Fruit fly (Drosophila melanogaster) whole organism, embryonic: Measurements from ENCODE around the gene Jhbp1.

Experiments
- Asciz ChIP-seq: fragments of 200-800 bp; sonication (Bioruptor generic); optimal IDR thresholded peaks from 2 replicates; lab custom pipeline; 2017; ENCODE audit warnings: missing biosample characterization, mild to moderate bottlenecking, missing genetic modification characterization, missing genetic modification reagents
- B-H1 ChIP-seq: fragments of 200-800 bp; sonication (Bioruptor generic); IDR thresholded peaks from 3 replicates; pipeline ENCODE4 v1.3.6; 2022; ENCODE audit warnings: missing biosample characterization, missing genetic modification characterization
- Bgb ChIP-seq: fragments of 200-800 bp; sonication (Bioruptor generic); IDR thresholded peaks from 2 replicates; pipeline ENCODE4 v1.3.6; 2022; ENCODE audit warnings: missing biosample characterization, missing genetic modification characterization; ENCODE audit not compliant: partially characterized antibody
- CG11093 ChIP-seq: fragments of 200-800 bp; sonication (Bioruptor generic); IDR thresholded peaks from 3 replicates; pipeline ENCODE4 v1.3.6; 2022; ENCODE audit warnings: missing biosample characterization, missing genetic modification characterization
- CG13894 ChIP-seq: fragments of 200-800 bp; sonication (Bioruptor generic); optimal IDR thresholded peaks from 3 replicates; lab custom pipeline; 2018; ENCODE audit warnings: missing biosample characterization, mild to moderate bottlenecking, missing genetic modification characterization, moderate library complexity
- CG15514 ChIP-seq: fragments of 200-800 bp; sonication (Bioruptor generic); optimal IDR thresholded peaks from 3 replicates; lab custom pipeline; 2017; ENCODE audit warnings: missing biosample characterization, missing genetic modification characterization, mild to moderate bottlenecking, moderate library complexity, missing genetic modification reagents
- CG1602 ChIP-seq: fragments of 200-800 bp; sonication (Bioruptor generic); optimal IDR thresholded peaks from 3 replicates; lab custom pipeline; 2016; ENCODE audit warnings: missing biosample characterization, missing genetic modification characterization
- CG16779 ChIP-seq: fragments of 200-800 bp; sonication (Bioruptor generic); IDR thresholded peaks from 2 replicates; pipeline ENCODE4 v1.3.6; 2022; ENCODE audit warnings: missing biosample characterization, missing genetic modification characterization
- CG2678 ChIP-seq: fragments of 200-800 bp; sonication (Bioruptor generic); optimal IDR thresholded peaks from 3 replicates; lab custom pipeline; 2019; ENCODE audit warnings: missing biosample characterization, mild to moderate bottlenecking, missing genetic modification characterization, moderate library complexity
- CG3163 ChIP-seq: fragments of 200-800 bp; sonication (Bioruptor generic); optimal IDR thresholded peaks from 3 replicates; lab custom pipeline; 2016; ENCODE audit warnings: missing biosample characterization, missing genetic modification characterization
- CG32532 ChIP-seq: fragments of 200-800 bp; sonication (Bioruptor generic); IDR thresholded peaks from 2 replicates; pipeline ENCODE4 v1.3.6; 2022; ENCODE audit warnings: missing biosample characterization, missing genetic modification characterization
- CG33557 ChIP-seq: fragments of 200-800 bp; sonication (Bioruptor generic); optimal IDR thresholded peaks from 2 replicates; lab custom pipeline; 2019; ENCODE audit warnings: missing biosample characterization, mild to moderate bottlenecking, missing genetic modification characterization, moderate library complexity
- CG3995 ChIP-seq: fragments of 200-800 bp; sonication (Bioruptor generic); optimal IDR thresholded peaks from 3 replicates; lab custom pipeline; 2016; ENCODE audit warnings: missing biosample characterization, missing genetic modification characterization
- CG4854 ChIP-seq: fragments of 200-800 bp; sonication (Bioruptor generic); optimal IDR thresholded peaks from 2 replicates; lab custom pipeline; 2016; ENCODE audit warnings: missing biosample characterization, missing genetic modification characterization, inconsistent platforms
- CG6683 ChIP-seq: fragments of 200-800 bp; sonication (Bioruptor generic); optimal IDR thresholded peaks from 2 replicates; lab custom pipeline; 2017; ENCODE audit warnings: missing biosample characterization, mild to moderate bottlenecking, missing genetic modification characterization, missing genetic modification reagents
- CG6791 ChIP-seq: fragments of 200-800 bp; sonication (Bioruptor generic); IDR thresholded peaks from 3 replicates; pipeline ENCODE4 v1.3.6; 2022; ENCODE audit warnings: missing biosample characterization, missing genetic modification characterization; ENCODE audit not compliant: partially characterized antibody
- CG8924 ChIP-seq: fragments of 200-800 bp; optimal IDR thresholded peaks from 3 replicates; lab custom pipeline; 2019; ENCODE audit warnings: missing biosample characterization, mild to moderate bottlenecking, missing genetic modification characterization, moderate library complexity
- CG9727 ChIP-seq: fragments of 200-800 bp; sonication (Bioruptor generic); optimal IDR thresholded peaks from 3 replicates; lab custom pipeline; 2017; ENCODE audit warnings: missing biosample characterization, mild to moderate bottlenecking, missing genetic modification characterization
- CG9797 ChIP-seq: fragments of 200-800 bp; sonication (Bioruptor generic); optimal IDR thresholded peaks from 3 replicates; lab custom pipeline; 2018; ENCODE audit warnings: missing biosample characterization, mild to moderate bottlenecking, missing genetic modification characterization
- CHES-1-like ChIP-seq: fragments of 200-800 bp; sonication (Bioruptor generic); optimal IDR thresholded peaks from 2 replicates; lab custom pipeline; 2016; ENCODE audit warnings: missing biosample characterization, missing genetic modification characterization
- E2f1 ChIP-seq: fragments of 200-800 bp; sonication (Bioruptor generic); IDR thresholded peaks from 2 replicates; pipeline ENCODE4 v1.3.6; 2022; ENCODE audit warnings: missing biosample characterization, missing genetic modification characterization
- Ets97D ChIP-seq: fragments of 200-800 bp; sonication (Bioruptor generic); optimal IDR thresholded peaks from 3 replicates; lab custom pipeline; 2016; ENCODE audit warnings: missing biosample characterization, missing genetic modification characterization
- H2.0 ChIP-seq: fragments of 200-800 bp; sonication (Bioruptor generic); IDR thresholded peaks from 2 replicates; pipeline ENCODE4 v1.3.6; 2022; ENCODE audit warnings: missing biosample characterization, missing genetic modification characterization
- Hmr ChIP-seq: fragments of 200-800 bp; sonication (Bioruptor generic); optimal IDR thresholded peaks from 3 replicates; lab custom pipeline; 2017; ENCODE audit warnings: mild to moderate bottlenecking, missing biosample characterization, missing genetic modification reagents, missing genetic modification characterization
- Hr78 ChIP-seq, 2 experiments: fragments of 200-800 bp in 1 of 2; fragments of >200 bp in 1 of 2; sonication (Bioruptor generic) in 1 of 2; optimal IDR thresholded peaks; 2 replicates each; lab custom pipeline; 2017 to 2019; ENCODE audit warnings: missing biosample characterization in 2 of 2, missing genetic modification characterization in 2 of 2, mild to moderate bottlenecking in 1 of 2, moderate library complexity in 1 of 2
- Kr ChIP-seq: fragments of 200-800 bp; sonication (Bioruptor generic); optimal IDR thresholded peaks from 2 replicates; lab custom pipeline; 2017; ENCODE audit warnings: missing biosample characterization, mild to moderate bottlenecking, missing genetic modification characterization
- PHDP ChIP-seq: fragments of 200-800 bp; sonication (Bioruptor generic); optimal IDR thresholded peaks from 3 replicates; lab custom pipeline; 2018; ENCODE audit warnings: missing biosample characterization, mild to moderate bottlenecking, missing genetic modification characterization, moderate library complexity
- Pdp1 ChIP-seq, 2 experiments: fragments of 200-800 bp; sonication (Bioruptor generic); optimal IDR thresholded peaks; 3 replicates each; lab custom pipeline; 2016; ENCODE audit warnings: missing biosample characterization in 2 of 2, missing genetic modification characterization in 2 of 2, mild to moderate bottlenecking in 1 of 2, moderate library complexity in 1 of 2
- Sox100B ChIP-seq: fragments of 200-800 bp; sonication (Bioruptor generic); optimal IDR thresholded peaks from 3 replicates; lab custom pipeline; 2018; ENCODE audit warnings: missing biosample characterization, mild to moderate bottlenecking, missing genetic modification characterization
- Spps ChIP-seq: fragments of 200-800 bp; sonication (Bioruptor generic); optimal IDR thresholded peaks from 2 replicates; lab custom pipeline; 2018; ENCODE audit warnings: missing biosample characterization, mild to moderate bottlenecking, missing genetic modification characterization
- Ssrp ChIP-seq: fragments of 200-800 bp; sonication (Bioruptor generic); optimal IDR thresholded peaks from 2 replicates; lab custom pipeline; 2018; ENCODE audit warnings: missing biosample characterization, mild to moderate bottlenecking, missing genetic modification characterization, moderate library complexity
- Usf ChIP-seq: fragments of 200-800 bp; sonication (Bioruptor generic); optimal IDR thresholded peaks from 2 replicates; lab custom pipeline; 2017; ENCODE audit warnings: missing genotype, missing biosample characterization, missing genetic modification characterization
- ara ChIP-seq: fragments of 200-800 bp; sonication (Bioruptor generic); IDR thresholded peaks from 2 replicates; pipeline ENCODE4 v1.3.6; 2022; ENCODE audit warnings: missing biosample characterization, missing genetic modification characterization
- ash1 ChIP-seq: fragments of 200-800 bp; sonication (Bioruptor generic); optimal IDR thresholded peaks from 2 replicates; lab custom pipeline; 2018; ENCODE audit warnings: missing biosample characterization, mild to moderate bottlenecking, missing genetic modification characterization
- az2 ChIP-seq: fragments of 200-800 bp; sonication (Bioruptor generic); optimal IDR thresholded peaks from 3 replicates; lab custom pipeline; 2016; ENCODE audit warnings: missing biosample characterization, missing genetic modification characterization
- bab2 ChIP-seq: fragments of 200-800 bp; sonication (Bioruptor generic); optimal IDR thresholded peaks from 2 replicates; lab custom pipeline; 2016; ENCODE audit warnings: missing biosample characterization, missing genetic modification characterization
- crp ChIP-seq, 2 experiments: fragments of 200-800 bp; sonication (Bioruptor generic); optimal IDR thresholded peaks; 2 replicates in 1 of 2; 3 replicates in 1 of 2; lab custom pipeline; 2017; ENCODE audit warnings: missing biosample characterization in 2 of 2, missing genetic modification characterization in 2 of 2, mild to moderate bottlenecking in 1 of 2, moderate library complexity in 1 of 2
- esg ChIP-seq: fragments of 200-800 bp; sonication (Bioruptor generic); conservative IDR thresholded peaks from 2 replicates; pipeline ENCODE4 v1.3.6; 2022; ENCODE audit warnings: missing biosample characterization, missing genetic modification characterization
- gem ChIP-seq: fragments of 200-800 bp; sonication (Bioruptor generic); optimal IDR thresholded peaks from 2 replicates; lab custom pipeline; 2019; ENCODE audit warnings: missing biosample characterization, mild to moderate bottlenecking, missing genetic modification characterization, moderate library complexity
- gsb-n ChIP-seq: fragments of 200-800 bp; sonication (Bioruptor generic); optimal IDR thresholded peaks from 3 replicates; lab custom pipeline; 2018; ENCODE audit warnings: missing biosample characterization, mild to moderate bottlenecking, missing genetic modification characterization
- lov ChIP-seq, 2 experiments: fragments of 200-800 bp in 1 of 2; fragments of >200 bp in 1 of 2; sonication (Bioruptor generic) in 1 of 2; IDR thresholded peaks in 1 of 2; optimal IDR thresholded peaks in 1 of 2; 2 replicates in 1 of 2; 3 replicates in 1 of 2; pipeline versions ENCODE4 v1.3.6 to Lab custom; 2017 to 2022; ENCODE audit warnings: missing biosample characterization in 1 of 2, missing genetic modification characterization in 1 of 2
- mld ChIP-seq: fragments of 200-800 bp; sonication (Bioruptor generic); IDR thresholded peaks from 3 replicates; pipeline ENCODE4 v1.3.6; 2022; ENCODE audit warnings: missing biosample characterization, missing genetic modification characterization; ENCODE audit not compliant: partially characterized antibody
- psq ChIP-seq: fragments of 200-800 bp; sonication (Bioruptor generic); optimal IDR thresholded peaks from 2 replicates; lab custom pipeline; 2017; ENCODE audit warnings: missing biosample characterization, missing genetic modification characterization
- salm ChIP-seq: fragments of 200-800 bp; sonication (Bioruptor generic); optimal IDR thresholded peaks from 2 replicates; lab custom pipeline; 2018; ENCODE audit warnings: missing biosample characterization, mild to moderate bottlenecking, missing genetic modification characterization
- sisA ChIP-seq: fragments of 200-800 bp; sonication (Bioruptor generic); IDR thresholded peaks from 2 replicates; pipeline ENCODE4 v1.3.6; 2022; ENCODE audit warnings: missing biosample characterization, missing genetic modification characterization
- stc ChIP-seq: fragments of 200-800 bp; sonication (Bioruptor generic); IDR thresholded peaks from 2 replicates; pipeline ENCODE4 v1.3.6; 2022; ENCODE audit warnings: missing biosample characterization, missing genetic modification characterization
- sug ChIP-seq: fragments of 200-800 bp; optimal IDR thresholded peaks from 2 replicates; lab custom pipeline; 2019; ENCODE audit warnings: missing biosample characterization, mild to moderate bottlenecking, missing genetic modification characterization, moderate library complexity
- tgo ChIP-seq: fragments of 200-800 bp; sonication (Bioruptor generic); IDR thresholded peaks from 3 replicates; pipeline ENCODE4 v1.3.6; 2022; ENCODE audit warnings: missing biosample characterization, missing genetic modification characterization
- wek ChIP-seq: fragments of 200-800 bp; sonication (Bioruptor generic); optimal IDR thresholded peaks from 3 replicates; lab custom pipeline; 2018; ENCODE audit warnings: missing biosample characterization, mild to moderate bottlenecking, missing genetic modification characterization, moderate library complexity
- zen2 ChIP-seq: fragments of 200-800 bp; sonication (Bioruptor generic); IDR thresholded peaks from 3 replicates; pipeline ENCODE4 v1.3.6; 2022; ENCODE audit warnings: missing biosample characterization, missing genetic modification characterization; ENCODE audit not compliant: partially characterized antibody

Jhbp1 gene

dm6 chr3R:4952571-4952929 lies 12.7 kb upstream of the Jhbp1 start, which contains the start of gene Ubc6 (continued):
- TF ChIP-seq CG11093 (GFP tag; lab: Robert Waterston, UW) (peak; percentile 37; the same call in 1 of the 3 replicates), bab2 (GFP tag; lab: Kevin White, UChicago) (peak; percentile 79), CG16779 (GFP tag; lab: Robert Waterston, UW) (no peak), CG2678 (tag; lab: Kevin White, UChicago) (peak; percentile 36), salm (peak; percentile 11), Sox100B (GFP tag; lab: Kevin White, UChicago) (no peak), Hr78 (GFP tag; optimal IDR thresholded peaks at IDR 0.05; lab: Kevin White, UChicago) (no peak), ash1 (peak; percentile 63), CG15514 (GFP tag; lab: Kevin White, UChicago) (peak; percentile 88), E2f1 (GFP tag; lab: Robert Waterston, UW) (no peak), H2.0 (no peak), mld (GFP tag; lab: Robert Waterston, UW) (no peak), zen2 (GFP tag; lab: Robert Waterston, UW) (no peak), esg (GFP tag; lab: Robert Waterston, UW) (no peak), Spps (no peak), B-H1 (GFP tag; lab: Robert Waterston, UW) (no peak), sug (peak; percentile 35), CG13894 (tag; lab: Kevin White, UChicago) (peak; percentile 82), gsb-n (tag; lab: Kevin White, UChicago) (peak; percentile 64), CG4854 (GFP tag; lab: Kevin White, UChicago) (peak; percentile 46), gem (peak; percentile 64), CG8924 (tag; lab: Kevin White, UChicago) (peak; percentile 63), Ets97D (peak; percentile 94), Pdp1 (GFP tag; optimal IDR thresholded peaks at IDR 0.05; lab: Kevin White, UChicago) (peak; percentile 78 to 79), sisA (GFP tag; lab: Robert Waterston, UW) (no peak), crp (GFP tag; optimal IDR thresholded peaks at IDR 0.05; lab: Kevin White, UChicago) (peak in 1 of 2 experiments; percentile 31), Usf (GFP tag; lab: Kevin White, UChicago) (no peak), CG6683 (GFP tag; lab: Kevin White, UChicago) (peak; percentile 56), Bgb (GFP tag; lab: Robert Waterston, UW) (no peak), az2 (GFP tag; lab: Kevin White, UChicago) (peak; percentile 38), CG33557 (GFP tag; lab: Kevin White, UChicago) (peak; percentile 19), CG9797 (GFP tag; lab: Kevin White, UChicago) (peak; percentile 75), tgo (GFP tag; lab: Robert Waterston, UW) (no peak), stc (GFP tag; lab: Robert Waterston, UW) (no peak), CG32532 (GFP tag; lab: Robert Waterston, UW) (no peak), CHES-1-like (GFP tag; lab: Kevin White, UChicago) (peak; percentile 84), CG3163 (GFP tag; lab: Kevin White, UChicago) (peak; percentile 52), CG6791 (GFP tag; lab: Robert Waterston, UW) (no peak), psq (GFP tag; lab: Kevin White, UChicago) (peak; percentile 52), CG1602 (GFP tag; lab: Kevin White, UChicago) (peak; percentile 62), PHDP (tag; lab: Kevin White, UChicago) (peak; percentile 13), CG9727 (peak; percentile 55), lov (optimal IDR thresholded peaks at IDR 0.05; lab: Kevin White, UChicago) (no peak), lov (GFP tag; IDR thresholded peaks at IDR 0.05; lab: Robert Waterston, UW) (no peak), Asciz (GFP tag; lab: Kevin White, UChicago) (no peak), CG3995 (GFP tag; lab: Kevin White, UChicago) (peak; percentile 49), wek (GFP tag; lab: Kevin White, UChicago) (no peak), ara (GFP tag; lab: Robert Waterston, UW) (no peak), Ssrp (peak; percentile 8), Hmr (GFP tag; lab: Kevin White, UChicago) (peak; percentile 88), Kr (no peak)
